Fruit fly (Drosophila melanogaster): Measurements from ENCODE around the gene CG10011.

DNA sequence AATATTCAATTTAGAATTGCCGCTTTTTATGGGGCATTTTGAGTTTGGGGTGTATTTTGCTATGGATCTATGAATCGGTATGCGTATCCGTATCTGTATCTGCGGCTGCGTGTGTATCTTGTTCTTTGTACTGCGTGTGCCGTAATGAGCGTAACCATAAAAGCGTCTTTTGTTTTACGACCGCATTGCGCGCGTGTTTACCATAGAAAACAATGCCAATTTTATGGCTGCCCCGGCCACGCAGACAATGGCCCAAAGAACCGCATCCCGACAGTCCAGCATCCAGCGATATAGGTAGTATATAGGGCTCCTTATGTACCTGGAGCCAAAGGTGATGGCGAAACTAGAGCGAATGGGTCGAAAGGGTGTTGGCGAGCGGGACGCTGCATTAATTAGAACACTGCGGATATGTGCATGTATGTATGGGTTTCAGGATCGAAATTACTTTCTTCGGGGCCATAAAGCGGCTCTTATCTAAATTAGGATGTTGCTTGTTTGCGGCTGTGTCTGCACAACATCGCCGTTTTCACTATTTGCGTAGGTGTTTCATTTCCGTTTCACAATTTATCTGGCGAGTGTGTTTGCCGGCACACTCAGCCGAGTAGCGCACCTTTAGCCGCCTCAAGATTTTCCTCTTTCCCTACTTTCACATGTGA lies 46.4 kb downstream of the CG10011 start:
- TF ChIP-seq sage (GFP tag; optimal IDR thresholded peaks at IDR 0.05) (no peak), GATAd (GFP tag; optimal IDR thresholded peaks at IDR 0.05) (no peak), psq (GFP tag; optimal IDR thresholded peaks at IDR 0.05) (no peak), CG9705 (GFP tag; optimal IDR thresholded peaks at IDR 0.05) (no peak), Dfd (GFP tag; optimal IDR thresholded peaks at IDR 0.05) (no peak), h (GFP tag; optimal IDR thresholded peaks at IDR 0.05) (no peak), dl (GFP tag; optimal IDR thresholded peaks at IDR 0.05; ENCODE audit: insufficient read depth in 1 of 2, partially characterized antibody in 2 of 2) (no peak), Abd-B (GFP tag; optimal IDR thresholded peaks at IDR 0.05) (no peak), br (GFP tag; optimal IDR thresholded peaks at IDR 0.05) (no peak), dsf (GFP tag; optimal IDR thresholded peaks at IDR 0.05; ENCODE audit: borderline replicate concordance) (no peak), CrebA (GFP tag; optimal IDR thresholded peaks at IDR 0.05; ENCODE audit: borderline replicate concordance) (no peak), ey (GFP tag; optimal IDR thresholded peaks at IDR 0.05) (no peak), Myc (optimal IDR thresholded peaks at IDR 0.05) (no peak)
